Worm (Caenorhabditis elegans): Measurements from ENCODE around the gene C03A3.9.

- no peak for TF ChIP-seq ztf-11 (tag; optimal IDR thresholded peaks at IDR 0.05)
- TF ChIP-seq skn-1 (tag; optimal IDR thresholded peaks at IDR 0.05): no peak
- no peak for TF ChIP-seq snpc-4 (tag; optimal IDR thresholded peaks at IDR 0.05)
- no peak for TF ChIP-seq nfya-1 (tag; optimal IDR thresholded peaks at IDR 0.05; ENCODE audit: insufficient read depth)
- TF ChIP-seq R02D3.7 (tag; optimal IDR thresholded peaks at IDR 0.05): no peak
- no peak for TF ChIP-seq mml-1 (tag; optimal IDR thresholded peaks at IDR 0.05)
- no peak for TF ChIP-seq ZK546.5 (tag; optimal IDR thresholded peaks at IDR 0.05)
- no peak for TF ChIP-seq egl-27 (tag; optimal IDR thresholded peaks at IDR 0.05)
- no peak for TF ChIP-seq sea-2 (GFP tag; optimal IDR thresholded peaks at IDR 0.05)
- no peak for TF ChIP-seq elt-1 (tag; optimal IDR thresholded peaks at IDR 0.05)
Measured at ce11 chrX:11264715-11265114, 2.1 kb upstream of the C03A3.9 start.

Data from whole organism, L3 larva.